Worm (Caenorhabditis elegans) whole organism, early embryonic: ENCODE data around the gene rnf-113.

Source experiments
- B0310.2 ChIP-seq: sonication (generic microtip); optimal IDR thresholded peaks from 2 replicates; lab custom pipeline; 2016; ENCODE audit warnings: mild to moderate bottlenecking, missing genetic modification characterization, missing compliant biosample characterization
- F13C5.2 ChIP-seq: sonication (generic microtip); optimal IDR thresholded peaks from 2 replicates; lab custom pipeline; 2017; ENCODE audit warnings: mild to moderate bottlenecking, missing genetic modification characterization, inconsistent platforms, missing compliant biosample characterization
- aly-1 ChIP-seq: sonication (generic microtip); optimal IDR thresholded peaks from 2 replicates; lab custom pipeline; 2016; ENCODE audit warnings: missing genetic modification characterization, missing compliant biosample characterization
- ama-1 ChIP-seq: fragments of 150-350 bp; optimal IDR thresholded peaks from 2 replicates; lab custom pipeline; 2014
- ceh-13 ChIP-seq: fragments of 200-800 bp; sonication (Bioruptor generic); optimal IDR thresholded peaks from 2 replicates; lab custom pipeline; 2018; ENCODE audit warnings: mild to moderate bottlenecking, missing genetic modification characterization, missing compliant biosample characterization
- ceh-36 ChIP-seq: sonication (generic microtip); optimal IDR thresholded peaks from 2 replicates; lab custom pipeline; 2016; ENCODE audit warnings: missing genetic modification characterization, inconsistent platforms, missing compliant biosample characterization
- ets-7 ChIP-seq: sonication (generic microtip); optimal IDR thresholded peaks from 2 replicates; lab custom pipeline; 2016; ENCODE audit warnings: missing genotype, missing genetic modification characterization, missing compliant biosample characterization
- flt-1 ChIP-seq: fragments of 200-800 bp; sonication (Bioruptor generic); IDR thresholded peaks from 2 replicates; pipeline ENCODE4 v1.3.6; 2022; ENCODE audit warnings: missing genetic modification characterization, missing compliant biosample characterization
- hmbx-1 ChIP-seq: sonication (generic microtip); optimal IDR thresholded peaks from 2 replicates; lab custom pipeline; 2016; ENCODE audit warnings: mild to moderate bottlenecking, missing genetic modification characterization, missing compliant biosample characterization
- hmg-4 ChIP-seq: fragments of 200-800 bp; sonication (Bioruptor generic); optimal IDR thresholded peaks from 2 replicates; lab custom pipeline; 2018; ENCODE audit warnings: mild to moderate bottlenecking, missing genetic modification characterization, missing compliant biosample characterization
- hnd-1 ChIP-seq: sonication (generic microtip); optimal IDR thresholded peaks from 2 replicates; lab custom pipeline; 2016; ENCODE audit warnings: missing genetic modification characterization, missing compliant biosample characterization
- pes-1 ChIP-seq: fragments of 200-800 bp; sonication (Bioruptor generic); IDR thresholded peaks from 2 replicates; pipeline ENCODE4 v1.3.6; 2022; ENCODE audit warnings: missing genetic modification reagents, missing genetic modification characterization, missing compliant biosample characterization
- scrt-1 ChIP-seq: fragments of 200-800 bp; sonication (Bioruptor generic); IDR thresholded peaks from 2 replicates; pipeline ENCODE4 v1.3.6; 2022; ENCODE audit warnings: missing genetic modification characterization, missing compliant biosample characterization
- sea-1 ChIP-seq: fragments of 200-800 bp; sonication (Bioruptor generic); conservative IDR thresholded peaks from 2 replicates; pipeline ENCODE4 v1.3.6; 2022; ENCODE audit warnings: missing genetic modification characterization, missing compliant biosample characterization
- tbx-11 ChIP-seq: fragments of 200-800 bp; sonication (Bioruptor generic); IDR thresholded peaks from 2 replicates; pipeline ENCODE4 v1.3.6; 2022; ENCODE audit warnings: missing genetic modification characterization, missing compliant biosample characterization
- tbx-37 ChIP-seq: fragments of 200-800 bp; sonication (Bioruptor generic); conservative IDR thresholded peaks from 2 replicates; pipeline ENCODE4 v1.3.6; 2022; ENCODE audit warnings: missing genetic modification reagents, missing genetic modification characterization, missing compliant biosample characterization
- tra-4 ChIP-seq: sonication (generic microtip); optimal IDR thresholded peaks from 2 replicates; lab custom pipeline; 2017; ENCODE audit warnings: missing genetic modification characterization, missing compliant biosample characterization

Gene rnf-113

ce11 chrIII:10739455-10739854 lies 18.0 kb downstream of the rnf-113 start, which contains the start of gene smap-1:
TSS of gene smap-1 (minus strand) at chrIII:10739792.
- TF ChIP-seq sea-1 (no peak), pes-1 (no peak), ets-7 (tag; lab: Kevin White, UChicago) (no peak), tbx-37 (no peak), hnd-1 (tag; lab: Kevin White, UChicago) (no peak), scrt-1 (GFP tag; lab: Robert Waterston, UW) (no peak), ceh-13 (no peak), B0310.2 (no peak), ama-1 (no peak), aly-1 (no peak), ceh-36 (no peak), flt-1 (GFP tag; lab: Robert Waterston, UW) (no peak), hmg-4 (no peak), tra-4 (tag; lab: Kevin White, UChicago) (no peak)

ce11 chrIII:10738081-10738480 lies 19.4 kb downstream of the rnf-113 start:
- TF ChIP-seq tbx-11 (GFP tag; lab: Robert Waterston, UW) (no peak), scrt-1 (GFP tag; lab: Robert Waterston, UW) (no peak), aly-1 (no peak), hmg-4 (no peak), ama-1 (no peak), tbx-37 (no peak), ceh-13 (no peak), ets-7 (tag; lab: Kevin White, UChicago) (no peak), pes-1 (no peak), sea-1 (no peak), hmbx-1 (tag; lab: Kevin White, UChicago) (no peak), tra-4 (tag; lab: Kevin White, UChicago) (no peak), B0310.2 (no peak)

ce11 chrIII:10736322-10736985 lies 21.0 kb downstream of the rnf-113 start:
- TF ChIP-seq tra-4 (tag; lab: Kevin White, UChicago) (no peak), hmbx-1 (tag; lab: Kevin White, UChicago) (no peak), B0310.2 (no peak), ama-1 (no peak), hnd-1 (tag; lab: Kevin White, UChicago) (no peak), hmg-4 (no peak), tbx-11 (GFP tag; lab: Robert Waterston, UW) (no peak), sea-1 (no peak), pes-1 (no peak), ceh-36 (no peak), ceh-13 (no peak), flt-1 (GFP tag; lab: Robert Waterston, UW) (no peak), tbx-37 (no peak), F13C5.2 (no peak), ets-7 (tag; lab: Kevin White, UChicago) (no peak), aly-1 (no peak)

- TF ChIP-seq F13C5.2 (no peak), scrt-1 (GFP tag; lab: Robert Waterston, UW) (no peak)
Measured at ce11 chrIII:10734511-10735233, 22.8 kb downstream of the rnf-113 start.

- no peak for TF ChIP-seq hnd-1 (tag; lab: Kevin White, UChicago)
- no peak for TF ChIP-seq F13C5.2
- no peak for TF ChIP-seq aly-1
- TF ChIP-seq pes-1, result 0 out of 2 replicates have a peak, but pooled peaks have one; percentile 19
Measured at ce11 chrIII:10733300-10733699, 24.1 kb downstream of the rnf-113 start.

ce11 chrIII:10730510-10730909 lies 26.9 kb downstream of the rnf-113 start, which contains the start of gene tat-3:
TSS of gene tat-3 (minus strand) at chrIII:10730705.
- TF ChIP-seq sea-1 (no peak), hmg-4 (no peak), ceh-36 (no peak), F13C5.2 (no peak), B0310.2 (no peak), scrt-1 (GFP tag; lab: Robert Waterston, UW) (no peak), flt-1 (GFP tag; lab: Robert Waterston, UW) (no peak), ama-1 (no peak), aly-1 (no peak), hmbx-1 (tag; lab: Kevin White, UChicago) (no peak), ceh-13 (no peak), hnd-1 (tag; lab: Kevin White, UChicago) (no peak), ets-7 (tag; lab: Kevin White, UChicago) (no peak), tbx-11 (GFP tag; lab: Robert Waterston, UW) (no peak), tra-4 (tag; lab: Kevin White, UChicago) (no peak), pes-1 (no peak), tbx-37 (no peak)

- TF ChIP-seq hmg-4 (no peak), tbx-11 (GFP tag; lab: Robert Waterston, UW) (no peak), ceh-36 (no peak), sea-1 (no peak), ama-1 (no peak), tra-4 (tag; lab: Kevin White, UChicago) (no peak), F13C5.2 (no peak)
Measured at ce11 chrIII:10721056-10721455, 36.4 kb downstream of the rnf-113 start.

ce11 chrIII:10720170-10720569 lies 37.3 kb downstream of the rnf-113 start:
- peak; percentile 6 for TF ChIP-seq hmg-4
- no peak for TF ChIP-seq tra-4 (tag; lab: Kevin White, UChicago)
- peak; percentile 40 for TF ChIP-seq F13C5.2
- no peak for TF ChIP-seq tbx-11 (GFP tag; lab: Robert Waterston, UW)
- TF ChIP-seq flt-1 (GFP tag; lab: Robert Waterston, UW), result 0 out of 2 replicates have a peak, but pooled peaks have one; percentile 20
